Worm (Caenorhabditis elegans): ENCODE measurements around the gene ttn-1.

The ttn-1 gene

ce11 chrV:6099634-6100033 lies 102.8 kb downstream of the ttn-1 start:
- TF ChIP-seq peb-1 (tag; optimal IDR thresholded peaks at IDR 0.05) (no peak), zag-1 (tag; optimal IDR thresholded peaks at IDR 0.05) (no peak), mab-5 (tag; optimal IDR thresholded peaks at IDR 0.05) (no peak), nhr-6 (tag; optimal IDR thresholded peaks at IDR 0.05) (no peak), mbf-1 (tag; optimal IDR thresholded peaks at IDR 0.05) (no peak), blmp-1 (tag; optimal IDR thresholded peaks at IDR 0.05; ENCODE audit: insufficient read depth) (no peak), nhr-10 (tag; optimal IDR thresholded peaks at IDR 0.05) (no peak), gmeb-1 (tag; optimal IDR thresholded peaks at IDR 0.05) (no peak), F13H6.1 (tag; optimal IDR thresholded peaks at IDR 0.05) (no peak), sem-4 (tag; optimal IDR thresholded peaks at IDR 0.05) (no peak), unc-55 (GFP tag; optimal IDR thresholded peaks at IDR 0.05) (no peak), C34F6.9 (tag; optimal IDR thresholded peaks at IDR 0.05) (no peak), ztf-11 (tag; optimal IDR thresholded peaks at IDR 0.05) (no peak), elt-3 (tag; optimal IDR thresholded peaks at IDR 0.05) (no peak), ztf-1 (GFP tag; conservative IDR thresholded peaks at IDR 0.05) (no peak), R02D3.7 (tag; optimal IDR thresholded peaks at IDR 0.05) (no peak), ZK546.5 (tag; optimal IDR thresholded peaks at IDR 0.05) (no peak), lin-13 (GFP tag; optimal IDR thresholded peaks at IDR 0.05) (no peak)

- TF ChIP-seq elt-3 (tag; optimal IDR thresholded peaks at IDR 0.05) (no peak), gmeb-1 (tag; optimal IDR thresholded peaks at IDR 0.05) (peak; percentile 28), ama-1 (optimal IDR thresholded peaks at IDR 0.05) (peak; percentile 58), unc-55 (GFP tag; optimal IDR thresholded peaks at IDR 0.05) (no peak), sma-9 (GFP tag; optimal IDR thresholded peaks at IDR 0.05) (peak; percentile 22), sma-9 (tag; optimal IDR thresholded peaks at IDR 0.05) (no peak), lsy-2 (tag; optimal IDR thresholded peaks at IDR 0.05) (peak in 1 of 2 experiments; percentile 39), nhr-11 (tag; optimal IDR thresholded peaks at IDR 0.05) (peak; percentile 4), crh-2 (tag; optimal IDR thresholded peaks at IDR 0.05) (peak; percentile 51), nhr-12 (tag; optimal IDR thresholded peaks at IDR 0.05) (no peak)
Observed at ce11 chrV:6098755-6099155, 103.7 kb downstream of the ttn-1 start.

ce11 chrV:6096559-6097155 lies 105.8 kb downstream of the ttn-1 start, which contains the start of gene smut-1:
Gene smut-1, plus strand, starts transcription at chrV:6097105.
- TF ChIP-seq ceh-16 (tag; optimal IDR thresholded peaks at IDR 0.05), result no peak
- no peak for TF ChIP-seq Y55F3AM.14 (GFP tag; optimal IDR thresholded peaks at IDR 0.05)
- no peak for TF ChIP-seq nhr-237 (tag; optimal IDR thresholded peaks at IDR 0.05)
- TF ChIP-seq skn-1 (tag; optimal IDR thresholded peaks at IDR 0.05), result no peak
- TF ChIP-seq lsy-2 (tag; optimal IDR thresholded peaks at IDR 0.05), result no peak
- TF ChIP-seq nhr-6 (tag; optimal IDR thresholded peaks at IDR 0.05), result no peak
- no peak for TF ChIP-seq mbf-1 (tag; optimal IDR thresholded peaks at IDR 0.05)
- TF ChIP-seq sma-3 (GFP tag; optimal IDR thresholded peaks at IDR 0.05), result no peak
- TF ChIP-seq elt-3 (tag; optimal IDR thresholded peaks at IDR 0.05), result no peak
- no peak for TF ChIP-seq egl-27 (tag; optimal IDR thresholded peaks at IDR 0.05)
- TF ChIP-seq ztf-4 (tag; optimal IDR thresholded peaks at IDR 0.05), result no peak
- no peak for TF ChIP-seq crh-2 (tag; optimal IDR thresholded peaks at IDR 0.05)
- no peak for TF ChIP-seq mdl-1 (tag; optimal IDR thresholded peaks at IDR 0.05)
- TF ChIP-seq nhr-77 (tag; optimal IDR thresholded peaks at IDR 0.05), result no peak

ce11 chrV:6095829-6096228 lies 106.6 kb downstream of the ttn-1 start, which contains the start of gene Y38A10A.7:
Gene Y38A10A.7, plus strand, starts transcription at chrV:6096197.
- TF ChIP-seq C34F6.9 (tag; optimal IDR thresholded peaks at IDR 0.05), result peak; percentile 61
- peak; percentile 36 for TF ChIP-seq unc-55 (GFP tag; optimal IDR thresholded peaks at IDR 0.05)
- TF ChIP-seq unc-62 (GFP tag; optimal IDR thresholded peaks at IDR 0.05), result no peak
- peak in 1 of 2 experiments; percentile 47 for TF ChIP-seq lsy-2 (tag; optimal IDR thresholded peaks at IDR 0.05)
- TF ChIP-seq gmeb-1 (tag; optimal IDR thresholded peaks at IDR 0.05), result peak; percentile 8
- TF ChIP-seq crh-2 (tag; optimal IDR thresholded peaks at IDR 0.05), result peak; percentile 9

Measured in whole organism, L2 larva.